Worm (Caenorhabditis elegans): ENCODE results near the gene asp-18.
"Not testable (repeated sequence)": the region's sequence is repeated elsewhere in the genome, so short reads cannot be mapped to it uniquely, and the experiment has no call there.

Gene asp-18

ce11 chrV:18731579-18732041, at the start of gene asp-18, which contains the start of gene scl-19:
asp-18 (minus strand) TSS chrV:18731679.
scl-19 (plus strand) TSS chrV:18731991.
- TF ChIP-seq ztf-23 (GFP tag; IDR thresholded peaks at IDR 0.05), result no peak
- no peak for TF ChIP-seq T22C8.4 (GFP tag; IDR thresholded peaks at IDR 0.05)

- no peak for TF ChIP-seq ref-1 (GFP tag; conservative IDR thresholded peaks at IDR 0.05)
- no peak for TF ChIP-seq tab-1 (GFP tag; IDR thresholded peaks at IDR 0.05)
- TF ChIP-seq med-1 (GFP tag; optimal IDR thresholded peaks at IDR 0.05; ENCODE audit: insufficient read depth), result no peak
- no peak for TF ChIP-seq ztf-23 (GFP tag; IDR thresholded peaks at IDR 0.05)
- TF ChIP-seq klf-2 (GFP tag; conservative IDR thresholded peaks at IDR 0.05), result no peak
Observed at ce11 chrV:18780605-18781004, 49.1 kb upstream of the asp-18 start.

- TF ChIP-seq ref-1 (GFP tag; conservative IDR thresholded peaks at IDR 0.05) (no peak), tab-1 (GFP tag; IDR thresholded peaks at IDR 0.05) (no peak), flt-1 (GFP tag; IDR thresholded peaks at IDR 0.05) (no peak), klf-2 (GFP tag; conservative IDR thresholded peaks at IDR 0.05) (no peak), cog-1 (tag; optimal IDR thresholded peaks at IDR 0.05) (no peak), T22C8.4 (GFP tag; IDR thresholded peaks at IDR 0.05) (no peak), med-1 (GFP tag; optimal IDR thresholded peaks at IDR 0.05; ENCODE audit: insufficient read depth) (no peak), ztf-29 (GFP tag; IDR thresholded peaks at IDR 0.05) (no peak), ztf-23 (GFP tag; IDR thresholded peaks at IDR 0.05) (no peak)
Observed at ce11 chrV:18776245-18776737, 44.8 kb upstream of the asp-18 start, which contains the start of gene Y17D7B.4. Y17D7B.4 (minus strand) TSS chrV:18776687.

- no peak for TF ChIP-seq ztf-23 (GFP tag; IDR thresholded peaks at IDR 0.05)
- no peak for TF ChIP-seq med-1 (GFP tag; optimal IDR thresholded peaks at IDR 0.05; ENCODE audit: insufficient read depth)
- TF ChIP-seq cog-1 (tag; optimal IDR thresholded peaks at IDR 0.05), result no peak
- no peak for TF ChIP-seq tab-1 (GFP tag; IDR thresholded peaks at IDR 0.05)
- no peak for TF ChIP-seq T22C8.4 (GFP tag; IDR thresholded peaks at IDR 0.05)
- TF ChIP-seq klf-2 (GFP tag; conservative IDR thresholded peaks at IDR 0.05), result no peak
- no peak for TF ChIP-seq flt-1 (GFP tag; IDR thresholded peaks at IDR 0.05)
- TF ChIP-seq ref-1 (GFP tag; conservative IDR thresholded peaks at IDR 0.05), result no peak
- TF ChIP-seq ztf-29 (GFP tag; IDR thresholded peaks at IDR 0.05), result no peak
Observed at ce11 chrV:18772761-18773160, 41.3 kb upstream of the asp-18 start, which contains the start of gene clec-257. clec-257 (plus strand) TSS chrV:18773061.

- TF ChIP-seq tab-1 (GFP tag; IDR thresholded peaks at IDR 0.05), result no peak
- TF ChIP-seq ref-1 (GFP tag; conservative IDR thresholded peaks at IDR 0.05), result no peak
- no peak for TF ChIP-seq cog-1 (tag; optimal IDR thresholded peaks at IDR 0.05)
- no peak for TF ChIP-seq T22C8.4 (GFP tag; IDR thresholded peaks at IDR 0.05)
- TF ChIP-seq flt-1 (GFP tag; IDR thresholded peaks at IDR 0.05), result no peak
- no peak for TF ChIP-seq klf-2 (GFP tag; conservative IDR thresholded peaks at IDR 0.05)
- no peak for TF ChIP-seq ztf-29 (GFP tag; IDR thresholded peaks at IDR 0.05)
Observed at ce11 chrV:18771804-18772386, 40.4 kb upstream of the asp-18 start.

- TF ChIP-seq tab-1 (GFP tag; IDR thresholded peaks at IDR 0.05), result no peak
- TF ChIP-seq cog-1 (tag; optimal IDR thresholded peaks at IDR 0.05), result no peak
Observed at ce11 chrV:18771390-18771789, 39.9 kb upstream of the asp-18 start, which contains the start of gene clec-256. clec-256 (plus strand) TSS chrV:18771690.

- no peak for TF ChIP-seq med-1 (GFP tag; optimal IDR thresholded peaks at IDR 0.05; ENCODE audit: insufficient read depth)
- TF ChIP-seq flt-1 (GFP tag; IDR thresholded peaks at IDR 0.05), result no peak
- TF ChIP-seq T22C8.4 (GFP tag; IDR thresholded peaks at IDR 0.05), result no peak
- TF ChIP-seq ztf-29 (GFP tag; IDR thresholded peaks at IDR 0.05), result no peak
- TF ChIP-seq cog-1 (tag; optimal IDR thresholded peaks at IDR 0.05), result no peak
- TF ChIP-seq ztf-23 (GFP tag; IDR thresholded peaks at IDR 0.05), result no peak
- TF ChIP-seq tab-1 (GFP tag; IDR thresholded peaks at IDR 0.05), result no peak
- TF ChIP-seq klf-2 (GFP tag; conservative IDR thresholded peaks at IDR 0.05), result no peak
- TF ChIP-seq ref-1 (GFP tag; conservative IDR thresholded peaks at IDR 0.05), result no peak
Observed at ce11 chrV:18770623-18771022, 39.1 kb upstream of the asp-18 start, which contains the start of gene clec-255. clec-255 (minus strand) TSS chrV:18770723.

ce11 chrV:18769902-18770301, 38.4 kb upstream of the asp-18 start:
- TF ChIP-seq med-1 (GFP tag; optimal IDR thresholded peaks at IDR 0.05; ENCODE audit: insufficient read depth) (no peak), flt-1 (GFP tag; IDR thresholded peaks at IDR 0.05) (no peak), T22C8.4 (GFP tag; IDR thresholded peaks at IDR 0.05) (no peak), ztf-23 (GFP tag; IDR thresholded peaks at IDR 0.05) (no peak), cog-1 (tag; optimal IDR thresholded peaks at IDR 0.05) (no peak), klf-2 (GFP tag; conservative IDR thresholded peaks at IDR 0.05) (no peak), ref-1 (GFP tag; conservative IDR thresholded peaks at IDR 0.05) (no peak), tab-1 (GFP tag; IDR thresholded peaks at IDR 0.05) (no peak), ztf-29 (GFP tag; IDR thresholded peaks at IDR 0.05) (no peak)

ce11 chrV:18762044-18762443, 30.6 kb upstream of the asp-18 start, which contains the start of gene F11D11.22:
F11D11.22 (plus strand) TSS chrV:18762344.
- not testable (repeated sequence) for TF ChIP-seq klf-2 (GFP tag; conservative IDR thresholded peaks at IDR 0.05); ztf-29 (GFP tag; IDR thresholded peaks at IDR 0.05); ztf-23 (GFP tag; IDR thresholded peaks at IDR 0.05)

ce11 chrV:18761078-18761477, 29.6 kb upstream of the asp-18 start, which contains the start of gene F11D11.4:
F11D11.4 (plus strand) TSS chrV:18761378.
- TF ChIP-seq T22C8.4 (GFP tag; IDR thresholded peaks at IDR 0.05), result no peak

Data from whole organism, midembryonic.